Fruit fly (Drosophila melanogaster): ENCODE results near the gene CG12523.
A peak's percentile ranks its signal among the peaks of the same experiment; 100 is the strongest.

Gene CG12523

DNA sequence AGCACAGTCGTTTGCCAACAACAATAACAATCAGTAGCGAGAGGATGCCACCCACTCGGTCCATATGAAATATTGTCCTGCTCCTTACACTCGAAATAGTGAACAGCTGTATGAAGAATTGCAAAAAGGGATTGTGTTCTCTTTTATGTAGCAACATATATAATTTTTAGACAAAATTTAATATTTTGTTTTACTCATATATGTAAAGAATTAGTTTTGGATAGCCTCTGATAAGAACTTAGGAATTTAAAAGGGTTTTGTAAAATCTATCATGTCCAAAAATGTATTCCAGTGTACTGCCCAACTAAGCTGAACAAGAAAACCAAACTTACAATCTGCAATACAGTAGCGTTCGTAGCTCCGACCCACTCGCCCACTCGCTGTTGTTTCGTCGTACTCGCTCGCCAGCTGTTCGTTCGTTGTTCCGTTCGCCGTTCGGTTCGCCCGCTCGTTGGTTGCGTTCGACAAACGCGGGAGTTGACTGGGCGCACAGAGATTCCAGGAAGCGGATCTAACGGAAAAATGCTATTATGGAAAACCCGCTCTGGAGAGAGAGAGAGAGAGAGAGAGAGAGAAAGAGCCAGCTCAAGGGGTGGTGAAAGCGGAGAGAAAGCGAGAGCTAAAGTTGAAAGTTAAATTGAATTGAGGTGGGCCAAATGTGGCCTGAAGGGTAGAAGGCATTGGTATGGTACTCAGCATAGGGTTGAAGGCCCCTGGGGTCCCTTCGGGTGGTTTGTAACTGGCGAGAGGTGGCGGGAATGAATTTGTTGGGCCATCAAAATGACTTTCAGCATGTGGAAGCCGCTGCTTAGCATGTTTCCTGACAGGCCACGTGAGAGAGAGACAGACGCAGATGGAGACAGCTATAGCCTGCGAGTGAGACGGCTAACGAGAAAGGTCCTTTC, 9.8 kb downstream of the CG12523 start (continued):
- TF ChIP-seq ems (GFP tag; optimal IDR thresholded peaks at IDR 0.05) (no peak), CG10462 (GFP tag; optimal IDR thresholded peaks at IDR 0.05) (peak; percentile 29), Hr51 (GFP tag; optimal IDR thresholded peaks at IDR 0.05) (peak in 1 of 2 experiments; percentile 79), HLH54F (GFP tag; optimal IDR thresholded peaks at IDR 0.05) (no peak), gfzf (GFP tag; optimal IDR thresholded peaks at IDR 0.05) (no peak), sima (GFP tag; optimal IDR thresholded peaks at IDR 0.05) (no peak), gem (tag; optimal IDR thresholded peaks at IDR 0.05) (peak; percentile 86), CG14860 (GFP tag; IDR thresholded peaks at IDR 0.05; ENCODE audit: partially characterized antibody) (no peak), ab (GFP tag; optimal IDR thresholded peaks at IDR 0.05) (no peak), CG1602 (GFP tag; optimal IDR thresholded peaks at IDR 0.05) (peak; percentile 44), CG10654 (GFP tag; optimal IDR thresholded peaks at IDR 0.05) (peak; percentile 52), CG9797 (GFP tag; optimal IDR thresholded peaks at IDR 0.05) (no peak), en (GFP tag; optimal IDR thresholded peaks at IDR 0.05) (no peak), CG11560 (tag; IDR thresholded peaks at IDR 0.05) (no peak), CG8089 (GFP tag; optimal IDR thresholded peaks at IDR 0.05) (no peak), exex (tag; optimal IDR thresholded peaks at IDR 0.05) (peak; percentile 40), fd96Cb (tag; optimal IDR thresholded peaks at IDR 0.05) (peak; percentile 72), Dbx (GFP tag; IDR thresholded peaks at IDR 0.05) (peak; percentile 67), CG4360 (GFP tag; IDR thresholded peaks at IDR 0.05) (no peak), CG1603 (tag; optimal IDR thresholded peaks at IDR 0.05) (peak; percentile 29), CG5180 (GFP tag; optimal IDR thresholded peaks at IDR 0.05) (peak; percentile 94), repo (GFP tag; optimal IDR thresholded peaks at IDR 0.05) (no peak), Rx (GFP tag; IDR thresholded peaks at IDR 0.05) (peak; percentile 20; the same call in 1 of the 2 replicates), vvl (GFP tag; IDR thresholded peaks at IDR 0.05) (peak; percentile 75), CG12942 (GFP tag; optimal IDR thresholded peaks at IDR 0.05) (peak; percentile 44), Myb (GFP tag; optimal IDR thresholded peaks at IDR 0.05) (no peak), Nf-YA (GFP tag; IDR thresholded peaks at IDR 0.05) (no peak), Deaf1 (tag; optimal IDR thresholded peaks at IDR 0.05) (peak; percentile 91), bcd (GFP tag; optimal IDR thresholded peaks at IDR 0.05) (peak; percentile 57), ranshi (GFP tag; IDR thresholded peaks at IDR 0.05) (peak; percentile 68), toy (GFP tag; IDR thresholded peaks at IDR 0.05) (no peak), CG2199 (GFP tag; IDR thresholded peaks at IDR 0.05) (no peak), dm (GFP tag; optimal IDR thresholded peaks at IDR 0.05) (peak; percentile 6), zfh1 (GFP tag; IDR thresholded peaks at IDR 0.05) (0 out of 3 replicates have a peak, but pooled peaks have one; percentile 39), Bgb (GFP tag; IDR thresholded peaks at IDR 0.05; ENCODE audit: partially characterized antibody) (peak; percentile 18; the same call in 1 of the 2 replicates), fd3F (GFP tag; optimal IDR thresholded peaks at IDR 0.05) (peak; percentile 61), CG8281 (tag; optimal IDR thresholded peaks at IDR 0.05) (peak; percentile 23), Fer1 (GFP tag; optimal IDR thresholded peaks at IDR 0.05) (peak; percentile 88), Sox102F (GFP tag; optimal IDR thresholded peaks at IDR 0.05) (peak; percentile 83), CG13123 (GFP tag; optimal IDR thresholded peaks at IDR 0.05) (no peak), ro (GFP tag; IDR thresholded peaks at IDR 0.05) (peak; percentile 48; the same call in 1 of the 2 replicates), cato (GFP tag; optimal IDR thresholded peaks at IDR 0.05; ENCODE audit: borderline replicate concordance) (peak; percentile 29), CG1792 (GFP tag; optimal IDR thresholded peaks at IDR 0.05) (no peak), CG12219 (GFP tag; optimal IDR thresholded peaks at IDR 0.05) (peak; percentile 53), Oaz (GFP tag; IDR thresholded peaks at IDR 0.05) (no peak), scrt (GFP tag; optimal IDR thresholded peaks at IDR 0.05) (peak; percentile 55), Med (GFP tag) (peak; percentile 78), croc (GFP tag; conservative IDR thresholded peaks at IDR 0.05) (no peak; the same call in 2 of the 3 replicates), tx (GFP tag; optimal IDR thresholded peaks at IDR 0.05) (no peak)
